Fruit fly (Drosophila melanogaster) Kc167 (cell line): Measurements from ENCODE around the gene CG10959.

Source experiments
- Myc ChIP-seq: fragments of >200 bp; optimal IDR thresholded peaks from 2 replicates; lab custom pipeline; 2017; ENCODE audit warnings: missing external identifiers
- Sin3A ChIP-seq: fragments of >200 bp; optimal IDR thresholded peaks from 2 replicates; lab custom pipeline; 2018; ENCODE audit warnings: missing external identifiers
- h ChIP-seq: fragments of >200 bp; optimal IDR thresholded peaks from 3 replicates; lab custom pipeline; 2018; ENCODE audit warnings: missing external identifiers
- insv ChIP-seq: fragments of >200 bp; optimal IDR thresholded peaks from 3 replicates; lab custom pipeline; 2018; ENCODE audit warnings: missing external identifiers
- psq ChIP-seq: fragments of >200 bp; optimal IDR thresholded peaks from 2 replicates; lab custom pipeline; 2017; ENCODE audit warnings: missing external identifiers
- ttk ChIP-seq: sonication (Bioruptor generic); optimal IDR thresholded peaks from 2 replicates; lab custom pipeline; 2017; ENCODE audit warnings: missing external identifiers

DNA sequence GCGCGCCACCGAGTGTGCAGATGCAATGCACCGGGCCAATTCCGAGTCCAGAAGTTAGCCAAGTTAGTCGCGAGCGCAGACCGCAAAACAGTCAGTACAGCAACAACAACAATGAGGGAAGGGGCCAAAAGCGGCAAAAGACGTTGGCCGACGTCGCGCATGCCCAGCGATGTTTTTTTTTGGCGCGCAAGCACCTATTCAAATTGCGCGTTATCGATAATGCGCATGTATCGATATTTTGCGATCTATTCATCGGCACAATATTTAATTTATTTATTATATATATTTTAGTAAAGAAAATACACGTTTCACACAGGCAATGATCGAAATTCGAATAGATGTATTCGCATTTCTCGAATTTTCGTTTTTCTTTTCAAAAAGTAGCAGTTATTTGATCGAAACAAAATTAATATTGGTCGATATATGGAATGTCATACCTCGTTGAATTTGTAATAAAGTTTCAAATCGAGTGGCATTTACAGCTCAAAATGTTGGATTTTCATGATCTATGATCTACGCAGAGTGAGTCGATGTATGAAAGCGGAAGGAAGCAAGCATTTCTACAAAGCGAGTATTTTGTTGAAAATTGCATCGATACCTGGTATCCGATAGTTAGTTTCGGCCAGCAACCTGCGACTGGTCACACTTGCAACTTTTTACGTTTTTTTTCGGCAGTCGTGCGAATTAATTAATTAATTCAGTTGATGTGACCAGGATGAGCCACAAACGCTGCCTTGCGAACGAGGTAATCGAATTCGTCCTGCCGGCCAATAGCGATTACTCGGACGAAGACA, 19.2 kb upstream of the CG10959 start, which contains the start of gene CG2116:
- no peak for TF ChIP-seq psq (lab: Kevin White, UChicago)
- TF ChIP-seq Myc (lab: Kevin White, UChicago), result no peak
- TF ChIP-seq Sin3A (lab: Kevin White, UChicago), result no peak
- TF ChIP-seq insv, result no peak
- TF ChIP-seq ttk, result no peak
- no peak for TF ChIP-seq h (lab: Kevin White, UChicago)
